Worm (Caenorhabditis elegans): ENCODE results near the gene M60.4.

DNA sequence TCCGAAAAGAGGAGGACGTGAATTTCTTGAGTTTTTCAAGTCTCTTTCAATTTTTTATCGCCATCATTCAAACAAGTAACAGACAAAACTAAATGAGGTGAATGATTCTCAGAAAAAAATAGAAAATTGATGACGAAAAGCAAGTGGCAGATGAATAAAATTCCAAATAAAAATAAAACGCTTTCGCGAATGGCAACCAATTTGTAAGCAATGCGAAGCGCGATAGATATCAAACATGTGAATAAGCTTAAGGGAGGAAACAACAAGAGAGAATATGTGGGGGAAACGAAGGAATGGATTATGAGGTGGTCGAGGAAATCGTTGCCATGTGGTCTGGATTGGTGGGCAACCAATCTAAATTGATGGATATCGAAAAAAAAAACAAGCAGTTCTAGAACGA lies 31.6 kb downstream of the M60.4 start:
- TF ChIP-seq med-1 (GFP tag; optimal IDR thresholded peaks at IDR 0.05; ENCODE audit: insufficient read depth) (no peak), tab-1 (GFP tag; IDR thresholded peaks at IDR 0.05) (no peak), cog-1 (tag; optimal IDR thresholded peaks at IDR 0.05) (no peak)
